Worm (Caenorhabditis elegans) whole organism, L4/young adult: Measurements from ENCODE around the gene srp-6.
"Not testable (repeated sequence)": the region's sequence is repeated elsewhere in the genome, so short reads cannot be mapped to it uniquely, and the experiment has no call there.

Experiments
- W03F9.2 ChIP-seq: fragments of 150-350 bp; optimal IDR thresholded peaks from 2 replicates; lab custom pipeline; 2014; ENCODE audit warnings: missing biosample characterization, missing genetic modification characterization
- dao-5 ChIP-seq: sonication (generic microtip); optimal IDR thresholded peaks from 2 replicates; lab custom pipeline; 2016; ENCODE audit warnings: missing genotype, missing genetic modification characterization, moderate library complexity, missing compliant biosample characterization
- him-1 ChIP-seq: sonication (generic microtip); optimal IDR thresholded peaks from 2 replicates; lab custom pipeline; 2016; ENCODE audit warnings: missing genotype, missing genetic modification reagents, missing genetic modification characterization, missing compliant biosample characterization

The srp-6 gene

DNA sequence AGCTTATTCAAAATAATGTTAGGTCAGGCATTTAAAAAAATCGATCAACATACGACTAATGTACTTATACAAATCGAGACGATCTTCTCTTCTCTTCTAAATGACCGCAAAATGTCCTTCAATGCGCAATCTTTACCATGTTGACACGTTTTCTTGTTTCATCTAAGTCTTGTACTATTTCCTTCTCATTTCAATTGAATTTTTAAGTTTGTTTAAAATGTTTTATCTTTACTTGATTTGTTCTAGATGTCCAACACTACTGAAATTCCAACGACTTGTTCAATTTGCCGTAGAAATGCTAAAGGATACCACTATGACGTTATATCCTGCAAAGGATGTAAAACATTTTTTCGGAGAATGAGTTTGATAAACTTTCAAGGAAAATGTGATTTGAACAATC, 44.0 kb downstream of the srp-6 start, which contains the start of the genes nhr-263 and nhr-148:
Gene nhr-263, minus strand, starts transcription at position 101 of the 400 bp plus-strand sequence.
Gene nhr-148, plus strand, starts transcription at position 215 of the 400 bp plus-strand sequence.
- TF ChIP-seq him-1 (no peak), dao-5 (tag; lab: Kevin White, UChicago) (no peak), W03F9.2 (tag; lab: Kevin White, UChicago) (no peak)

DNA sequence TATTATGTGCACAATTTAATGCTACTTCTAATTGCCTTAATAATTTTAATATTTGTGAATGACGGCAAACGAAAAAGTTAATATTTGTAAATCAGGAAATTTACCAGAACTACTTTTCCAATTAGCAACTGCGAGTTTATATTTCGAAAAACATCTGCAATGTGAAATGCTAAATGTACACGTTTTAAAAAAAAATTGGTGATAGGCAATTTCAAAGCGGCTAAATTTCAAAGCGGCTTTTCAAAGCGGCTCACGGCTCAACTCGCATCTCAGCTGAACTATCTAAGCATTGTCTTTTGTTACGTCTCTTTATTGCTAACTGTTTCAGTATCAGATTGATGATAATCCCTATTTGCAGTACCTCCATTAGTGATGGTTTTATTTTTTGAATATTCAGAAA, 46.1 kb downstream of the srp-6 start, which contains the start of gene srh-187:
Gene srh-187, minus strand, starts transcription at position 101 of the 400 bp plus-strand sequence.
- no peak for TF ChIP-seq W03F9.2 (tag; lab: Kevin White, UChicago)
- TF ChIP-seq dao-5 (tag; lab: Kevin White, UChicago), result no peak
- no peak for TF ChIP-seq him-1

DNA sequence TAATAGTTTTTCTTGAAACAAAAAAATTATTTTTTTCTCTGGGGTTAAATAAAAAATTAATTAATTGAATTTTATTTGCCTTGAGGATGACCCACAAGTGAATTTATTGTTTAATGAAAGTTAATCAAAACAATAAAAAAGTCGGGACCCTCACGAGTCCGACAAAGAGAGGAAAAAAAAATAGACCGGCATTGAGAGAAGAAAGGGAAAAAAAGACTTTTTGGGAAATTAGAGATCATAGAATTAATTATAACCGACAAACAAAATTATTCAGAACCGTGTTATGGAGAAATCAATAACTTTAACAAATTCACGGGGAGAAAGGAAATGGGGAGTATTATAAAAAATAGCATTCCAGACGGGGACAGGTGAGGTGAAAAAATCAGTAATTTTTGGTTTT, 48.7 kb downstream of the srp-6 start, which contains the start of gene F10G2.7:
Gene F10G2.7, minus strand, starts transcription at position 101 of the 400 bp plus-strand sequence.
- TF ChIP-seq him-1; W03F9.2 (tag; lab: Kevin White, UChicago); dao-5 (tag; lab: Kevin White, UChicago): not testable (repeated sequence)
